Fruit fly (Drosophila melanogaster): ENCODE data around the gene CG17806.

The CG17806 gene

dm6 chr3R:17818803-17819202 lies 15.7 kb upstream of the CG17806 start (continued):
- TF ChIP-seq Bteb2 (GFP tag; optimal IDR thresholded peaks at IDR 0.05) (no peak), bsh (GFP tag; optimal IDR thresholded peaks at IDR 0.05) (peak in 1 of 2 experiments; percentile 41), fu2 (GFP tag; optimal IDR thresholded peaks at IDR 0.05) (no peak), CG6254 (GFP tag; optimal IDR thresholded peaks at IDR 0.05) (no peak), CG6654 (GFP tag; optimal IDR thresholded peaks at IDR 0.05) (no peak), slp2 (GFP tag; optimal IDR thresholded peaks at IDR 0.05) (no peak), Drgx (GFP tag; IDR thresholded peaks at IDR 0.05) (no peak), ranshi (GFP tag; IDR thresholded peaks at IDR 0.05) (no peak), pho (GFP tag; optimal IDR thresholded peaks at IDR 0.05) (peak; percentile 0), CG10209 (GFP tag; optimal IDR thresholded peaks at IDR 0.05) (peak; percentile 3), z (GFP tag; IDR thresholded peaks at IDR 0.05) (no peak), Sox102F (GFP tag; optimal IDR thresholded peaks at IDR 0.05) (peak; percentile 40), CG10431 (GFP tag; optimal IDR thresholded peaks at IDR 0.05) (no peak), HHEX (GFP tag; optimal IDR thresholded peaks at IDR 0.05) (no peak), Oli (tag; optimal IDR thresholded peaks at IDR 0.05) (peak; percentile 15), CG15479 (GFP tag; optimal IDR thresholded peaks at IDR 0.05) (no peak), Doc3 (GFP tag; IDR thresholded peaks at IDR 0.05; ENCODE audit: partially characterized antibody) (no peak), Bgb (GFP tag; IDR thresholded peaks at IDR 0.05; ENCODE audit: partially characterized antibody) (no peak), sc (optimal IDR thresholded peaks at IDR 0.05) (no peak), sc (GFP tag; optimal IDR thresholded peaks at IDR 0.05) (no peak), trh (GFP tag; optimal IDR thresholded peaks at IDR 0.05) (no peak), fd96Cb (tag; optimal IDR thresholded peaks at IDR 0.05) (no peak), cg (GFP tag; optimal IDR thresholded peaks at IDR 0.05) (no peak), CG15073 (GFP tag; optimal IDR thresholded peaks at IDR 0.05) (no peak), prd (optimal IDR thresholded peaks at IDR 0.05) (no peak), prd (GFP tag; IDR thresholded peaks at IDR 0.05) (no peak), lab (GFP tag; optimal IDR thresholded peaks at IDR 0.05) (peak; percentile 50), emc (GFP tag; optimal IDR thresholded peaks at IDR 0.05) (no peak), CG1647 (GFP tag; optimal IDR thresholded peaks at IDR 0.05) (no peak), Kr (GFP tag; optimal IDR thresholded peaks at IDR 0.05) (no peak), org-1 (GFP tag; optimal IDR thresholded peaks at IDR 0.05) (no peak), mld (GFP tag; IDR thresholded peaks at IDR 0.05; ENCODE audit: partially characterized antibody) (no peak), sens (GFP tag) (no peak), Hand (GFP tag; optimal IDR thresholded peaks at IDR 0.05) (peak; percentile 44), Dref (GFP tag; IDR thresholded peaks at IDR 0.05) (no peak), Hmx (GFP tag; optimal IDR thresholded peaks at IDR 0.05) (no peak), oc (tag; optimal IDR thresholded peaks at IDR 0.05) (no peak), CG13123 (GFP tag; optimal IDR thresholded peaks at IDR 0.05) (no peak), H15 (GFP tag; IDR thresholded peaks at IDR 0.05) (no peak), mirr (GFP tag; optimal IDR thresholded peaks at IDR 0.05) (no peak), Rfx (GFP tag; IDR thresholded peaks at IDR 0.05) (no peak), sqz (GFP tag; optimal IDR thresholded peaks at IDR 0.05) (no peak), ac (GFP tag; optimal IDR thresholded peaks at IDR 0.05) (no peak), B-H1 (GFP tag; IDR thresholded peaks at IDR 0.05) (no peak), hbn (GFP tag; IDR thresholded peaks at IDR 0.05; ENCODE audit: partially characterized antibody) (no peak), Hsf (GFP tag; optimal IDR thresholded peaks at IDR 0.05) (peak; percentile 39), CG11695 (GFP tag; IDR thresholded peaks at IDR 0.05) (0 out of 3 replicates have a peak, but pooled peaks have one; percentile 14), dmrt11E (tag; optimal IDR thresholded peaks at IDR 0.05) (no peak), CG5953 (GFP tag; IDR thresholded peaks at IDR 0.05) (no peak), klu (GFP tag; IDR thresholded peaks at IDR 0.05) (no peak), sna (GFP tag; IDR thresholded peaks at IDR 0.05; ENCODE audit: partially characterized antibody) (no peak), nau (GFP tag; optimal IDR thresholded peaks at IDR 0.05) (no peak)
